Worm (Caenorhabditis elegans): ENCODE results near the gene F13D2.1.

The F13D2.1 gene

ce11 chrX:11189515-11189914 lies at the start of gene F13D2.1:
Gene F13D2.1 (minus strand): TSS chrX:11189615.
- TF ChIP-seq sem-4 (tag; optimal IDR thresholded peaks at IDR 0.05) (no peak), unc-39 (tag; optimal IDR thresholded peaks at IDR 0.05) (no peak), blmp-1 (tag; optimal IDR thresholded peaks at IDR 0.05; ENCODE audit: insufficient read depth) (no peak), ztf-4 (tag; optimal IDR thresholded peaks at IDR 0.05) (no peak), mbf-1 (tag; optimal IDR thresholded peaks at IDR 0.05) (no peak), nhr-21 (tag; optimal IDR thresholded peaks at IDR 0.05) (no peak), unc-62 (GFP tag; optimal IDR thresholded peaks at IDR 0.05) (no peak), dmd-4 (tag; optimal IDR thresholded peaks at IDR 0.05) (no peak), sma-3 (GFP tag; optimal IDR thresholded peaks at IDR 0.05) (no peak), crh-2 (tag; optimal IDR thresholded peaks at IDR 0.05) (no peak), peb-1 (tag; optimal IDR thresholded peaks at IDR 0.05) (no peak), ZK546.5 (tag; optimal IDR thresholded peaks at IDR 0.05) (no peak)

- TF ChIP-seq unc-55 (GFP tag; optimal IDR thresholded peaks at IDR 0.05) (no peak), nhr-25 (tag; optimal IDR thresholded peaks at IDR 0.05) (no peak), ztf-11 (tag; optimal IDR thresholded peaks at IDR 0.05) (no peak), ama-1 (optimal IDR thresholded peaks at IDR 0.05) (no peak), nhr-11 (tag; optimal IDR thresholded peaks at IDR 0.05) (no peak), F13H6.1 (tag; optimal IDR thresholded peaks at IDR 0.05) (no peak), elt-3 (tag; optimal IDR thresholded peaks at IDR 0.05) (no peak), nhr-6 (tag; optimal IDR thresholded peaks at IDR 0.05) (no peak), sma-3 (GFP tag; optimal IDR thresholded peaks at IDR 0.05) (no peak), fos-1 (tag; optimal IDR thresholded peaks at IDR 0.05) (no peak), lsy-2 (tag; optimal IDR thresholded peaks at IDR 0.05) (no peak), ztf-4 (tag; optimal IDR thresholded peaks at IDR 0.05) (no peak), nhr-237 (tag; optimal IDR thresholded peaks at IDR 0.05) (no peak), ceh-16 (tag; optimal IDR thresholded peaks at IDR 0.05) (no peak)
Observed at ce11 chrX:11226595-11226994, 37.2 kb upstream of the F13D2.1 start, which contains the start of gene C34F6.12. Gene C34F6.12 (minus strand): TSS chrX:11226695.

- TF ChIP-seq crh-2 (tag; optimal IDR thresholded peaks at IDR 0.05) (peak; percentile 6), nhr-129 (tag; optimal IDR thresholded peaks at IDR 0.05) (no peak), unc-55 (GFP tag; optimal IDR thresholded peaks at IDR 0.05) (peak; percentile 21)
Observed at ce11 chrX:11222597-11223218, 33.3 kb upstream of the F13D2.1 start, which contains the start of gene C34F6.9. Gene C34F6.9 (minus strand): TSS chrX:11222647.

ce11 chrX:11215420-11216050 lies 26.1 kb upstream of the F13D2.1 start, which contains the start of the genes C34F6.7 and idh-2:
Gene C34F6.7 (minus strand): TSS chrX:11215470.
Gene idh-2 (plus strand): TSS chrX:11216000.
- TF ChIP-seq sma-3 (GFP tag; optimal IDR thresholded peaks at IDR 0.05), result peak; percentile 57
- peak in 1 of 2 experiments; percentile 3 for TF ChIP-seq mdl-1 (tag; optimal IDR thresholded peaks at IDR 0.05)
- TF ChIP-seq unc-62 (GFP tag; optimal IDR thresholded peaks at IDR 0.05), result no peak
- TF ChIP-seq alr-1 (tag; optimal IDR thresholded peaks at IDR 0.05), result no peak
- no peak for TF ChIP-seq snpc-4 (tag; optimal IDR thresholded peaks at IDR 0.05)
- TF ChIP-seq sma-9 (GFP tag; optimal IDR thresholded peaks at IDR 0.05), result peak; percentile 58
- no peak for TF ChIP-seq sma-9 (tag; optimal IDR thresholded peaks at IDR 0.05)
- peak; percentile 48 for TF ChIP-seq nhr-129 (tag; optimal IDR thresholded peaks at IDR 0.05)
- TF ChIP-seq ztf-1 (GFP tag; conservative IDR thresholded peaks at IDR 0.05), result no peak
- TF ChIP-seq lin-39 (tag; optimal IDR thresholded peaks at IDR 0.05), result no peak
- TF ChIP-seq fos-1 (tag; optimal IDR thresholded peaks at IDR 0.05), result peak; percentile 45
- peak; percentile 50 for TF ChIP-seq unc-55 (GFP tag; optimal IDR thresholded peaks at IDR 0.05)
- TF ChIP-seq lsy-2 (tag; optimal IDR thresholded peaks at IDR 0.05), result peak in 1 of 2 experiments; percentile 48
- no peak for TF ChIP-seq sem-4 (tag; optimal IDR thresholded peaks at IDR 0.05)
- TF ChIP-seq crh-2 (tag; optimal IDR thresholded peaks at IDR 0.05), result peak; percentile 8
- peak; percentile 49 for TF ChIP-seq gmeb-1 (tag; optimal IDR thresholded peaks at IDR 0.05)
- TF ChIP-seq nhr-11 (tag; optimal IDR thresholded peaks at IDR 0.05), result no peak
- peak; percentile 15 for TF ChIP-seq Y55F3AM.14 (GFP tag; optimal IDR thresholded peaks at IDR 0.05)
- TF ChIP-seq nhr-25 (tag; optimal IDR thresholded peaks at IDR 0.05), result peak; percentile 53
- peak; percentile 70 for TF ChIP-seq nhr-21 (tag; optimal IDR thresholded peaks at IDR 0.05)
- peak; percentile 9 for TF ChIP-seq F13H6.1 (tag; optimal IDR thresholded peaks at IDR 0.05)
